Fruit fly (Drosophila melanogaster) whole organism: ENCODE data around the gene Sec23.

Experiments used
- CG8478 ChIP-seq: fragments of >200 bp; optimal IDR thresholded peaks from 2 replicates; lab custom pipeline; 2018; ENCODE audit warnings: inconsistent platforms
- Dll ChIP-seq: fragments of >200 bp; optimal IDR thresholded peaks from 2 replicates; lab custom pipeline; 2017
- pan ChIP-seq: fragments of >200 bp; optimal IDR thresholded peaks from 2 replicates; lab custom pipeline; 2017
- usp ChIP-seq: fragments of >200 bp; optimal IDR thresholded peaks from 2 replicates; lab custom pipeline; 2017; ENCODE audit warnings: missing biosample characterization, missing genetic modification characterization, mixed read lengths

DNA sequence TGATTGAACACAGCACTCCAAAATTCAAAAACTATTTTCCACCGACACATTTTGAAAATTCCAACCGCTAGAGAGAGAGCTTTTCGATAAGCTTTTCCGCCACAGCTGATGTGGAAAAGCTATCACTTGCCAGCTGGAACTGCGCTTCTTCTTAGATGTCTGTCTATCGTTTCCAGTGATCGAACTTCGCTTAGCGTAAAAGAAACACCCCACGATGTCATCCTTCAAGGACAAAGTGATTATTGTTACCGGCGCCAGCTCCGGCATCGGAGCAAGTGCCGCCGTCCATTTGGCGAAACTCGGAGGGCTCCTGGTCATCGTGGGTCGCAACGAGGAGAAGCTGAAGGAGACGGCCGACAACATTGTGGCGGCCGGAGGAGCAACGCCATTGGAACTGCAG is 16.7 kb upstream of the Sec23 start, which contains the start of gene CG31549:
- TF ChIP-seq pan (lab: Kevin White, UChicago) (no peak), Dll (lab: Kevin White, UChicago) (no peak), usp (GFP tag; lab: Kevin White, UChicago) (no peak), CG8478 (lab: Kevin White, UChicago) (no peak)
